Worm (Caenorhabditis elegans) whole organism, L4/young adult: Measurements from ENCODE around the gene str-255.
"Not testable (repeated sequence)": the region's sequence is repeated elsewhere in the genome, so short reads cannot be mapped to it uniquely, and the experiment has no call there.

Experiments used
- W03F9.2 ChIP-seq: fragments of 150-350 bp; optimal IDR thresholded peaks from 2 replicates; lab custom pipeline; 2014; ENCODE audit warnings: missing biosample characterization, missing genetic modification characterization
- him-1 ChIP-seq: sonication (generic microtip); optimal IDR thresholded peaks from 2 replicates; lab custom pipeline; 2016; ENCODE audit warnings: missing genotype, missing genetic modification reagents, missing genetic modification characterization, missing compliant biosample characterization

- TF ChIP-seq him-1, W03F9.2 (tag; lab: Kevin White, UChicago): not testable (repeated sequence)
Measured at ce11 chrV:2144408-2144807, 19.2 kb downstream of the str-255 start, which contains the start of gene F22F7.12.
